Worm (Caenorhabditis elegans): Measurements from ENCODE around the gene sams-4.
A peak's percentile ranks its signal among the peaks of the same experiment; 100 is the strongest.

sams-4 gene

ce11 chrIV:5806909-5807308 is 39.3 kb downstream of the sams-4 start, which contains the start of gene lntl-1:
lntl-1 (minus strand) TSS chrIV:5807093.
- TF ChIP-seq zag-1 (tag; optimal IDR thresholded peaks at IDR 0.05) (no peak), egl-27 (tag; optimal IDR thresholded peaks at IDR 0.05) (no peak), unc-55 (GFP tag; optimal IDR thresholded peaks at IDR 0.05) (peak; percentile 18), lsy-2 (tag; optimal IDR thresholded peaks at IDR 0.05) (peak in 1 of 2 experiments; percentile 57), nhr-23 (tag; optimal IDR thresholded peaks at IDR 0.05) (no peak)

ce11 chrIV:5806348-5806747 is 39.8 kb downstream of the sams-4 start:
- TF ChIP-seq ceh-16 (tag; optimal IDR thresholded peaks at IDR 0.05): no peak
- TF ChIP-seq nhr-12 (tag; optimal IDR thresholded peaks at IDR 0.05): no peak
- no peak for TF ChIP-seq nhr-21 (tag; optimal IDR thresholded peaks at IDR 0.05)
- no peak for TF ChIP-seq nhr-25 (tag; optimal IDR thresholded peaks at IDR 0.05)
- TF ChIP-seq lin-11 (tag; optimal IDR thresholded peaks at IDR 0.05): no peak
- TF ChIP-seq peb-1 (tag; optimal IDR thresholded peaks at IDR 0.05): no peak
- TF ChIP-seq crh-2 (tag; optimal IDR thresholded peaks at IDR 0.05): no peak
- TF ChIP-seq mbf-1 (tag; optimal IDR thresholded peaks at IDR 0.05): no peak

DNA sequence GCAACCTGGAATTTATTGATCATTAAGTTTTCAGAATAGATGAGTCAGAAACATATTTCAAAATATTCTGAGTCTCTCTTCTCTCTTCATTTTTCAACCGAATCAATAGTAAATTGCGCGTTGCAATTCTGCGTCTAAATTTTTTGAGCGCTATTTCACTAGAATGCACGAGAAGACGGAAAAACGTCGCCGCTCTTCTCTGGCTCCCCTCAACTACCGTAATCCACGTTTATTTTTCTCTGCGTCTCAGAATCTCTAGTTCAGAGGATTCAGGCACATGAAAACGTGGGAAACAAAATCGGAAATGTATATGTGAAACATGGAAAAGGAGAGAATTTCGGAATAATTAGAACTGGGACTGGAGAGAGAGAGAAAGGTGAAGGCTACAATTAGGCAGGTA is 40.7 kb downstream of the sams-4 start:
- TF ChIP-seq nhr-77 (tag; optimal IDR thresholded peaks at IDR 0.05): no peak
- no peak for TF ChIP-seq gmeb-1 (tag; optimal IDR thresholded peaks at IDR 0.05)
- peak; percentile 58 for TF ChIP-seq lin-11 (tag; optimal IDR thresholded peaks at IDR 0.05)
- no peak for TF ChIP-seq elt-1 (tag; optimal IDR thresholded peaks at IDR 0.05)
- TF ChIP-seq nhr-237 (tag; optimal IDR thresholded peaks at IDR 0.05): no peak
- no peak for TF ChIP-seq ceh-16 (tag; optimal IDR thresholded peaks at IDR 0.05)
- TF ChIP-seq aly-2 (tag; optimal IDR thresholded peaks at IDR 0.05): no peak
- TF ChIP-seq fos-1 (tag; optimal IDR thresholded peaks at IDR 0.05): peak; percentile 4
- TF ChIP-seq sma-3 (GFP tag; optimal IDR thresholded peaks at IDR 0.05): no peak
- TF ChIP-seq nhr-23 (tag; optimal IDR thresholded peaks at IDR 0.05): no peak
- no peak for TF ChIP-seq unc-62 (GFP tag; optimal IDR thresholded peaks at IDR 0.05)
- TF ChIP-seq lin-13 (GFP tag; optimal IDR thresholded peaks at IDR 0.05): peak; percentile 7
- peak; percentile 33 for TF ChIP-seq zag-1 (tag; optimal IDR thresholded peaks at IDR 0.05)
- no peak for TF ChIP-seq ztf-1 (GFP tag; conservative IDR thresholded peaks at IDR 0.05)
- TF ChIP-seq nhr-25 (tag; optimal IDR thresholded peaks at IDR 0.05): no peak
- TF ChIP-seq sma-9 (GFP tag; optimal IDR thresholded peaks at IDR 0.05): no peak
- TF ChIP-seq sma-9 (tag; optimal IDR thresholded peaks at IDR 0.05): no peak
- no peak for TF ChIP-seq mbf-1 (tag; optimal IDR thresholded peaks at IDR 0.05)
- no peak for TF ChIP-seq R02D3.7 (tag; optimal IDR thresholded peaks at IDR 0.05)
- TF ChIP-seq C34F6.9 (tag; optimal IDR thresholded peaks at IDR 0.05): peak; percentile 77
- TF ChIP-seq ceh-82 (tag; optimal IDR thresholded peaks at IDR 0.05): no peak
- TF ChIP-seq unc-39 (tag; optimal IDR thresholded peaks at IDR 0.05): no peak
- no peak for TF ChIP-seq dmd-4 (tag; optimal IDR thresholded peaks at IDR 0.05)
- no peak for TF ChIP-seq nhr-11 (tag; optimal IDR thresholded peaks at IDR 0.05)
- TF ChIP-seq sem-4 (tag; optimal IDR thresholded peaks at IDR 0.05): no peak
- TF ChIP-seq crh-2 (tag; optimal IDR thresholded peaks at IDR 0.05): peak; percentile 74
- TF ChIP-seq ztf-11 (tag; optimal IDR thresholded peaks at IDR 0.05): no peak
- no peak for TF ChIP-seq skn-1 (tag; optimal IDR thresholded peaks at IDR 0.05)
- no peak for TF ChIP-seq lin-39 (tag; optimal IDR thresholded peaks at IDR 0.05)
- TF ChIP-seq peb-1 (tag; optimal IDR thresholded peaks at IDR 0.05): no peak
- TF ChIP-seq alr-1 (tag; optimal IDR thresholded peaks at IDR 0.05): no peak
- TF ChIP-seq nhr-6 (tag; optimal IDR thresholded peaks at IDR 0.05): peak; percentile 61
- no peak for TF ChIP-seq nhr-21 (tag; optimal IDR thresholded peaks at IDR 0.05)
- no peak for TF ChIP-seq ZK546.5 (tag; optimal IDR thresholded peaks at IDR 0.05)
- TF ChIP-seq ama-1 (optimal IDR thresholded peaks at IDR 0.05): peak; percentile 47
- peak; percentile 79 to 95 for TF ChIP-seq lsy-2 (tag; optimal IDR thresholded peaks at IDR 0.05)
- no peak for TF ChIP-seq Y55F3AM.14 (GFP tag; optimal IDR thresholded peaks at IDR 0.05)
- peak; percentile 4 for TF ChIP-seq mab-5 (tag; optimal IDR thresholded peaks at IDR 0.05)
- no peak for TF ChIP-seq snpc-4 (tag; optimal IDR thresholded peaks at IDR 0.05)
- TF ChIP-seq egl-27 (tag; optimal IDR thresholded peaks at IDR 0.05): peak; percentile 38
- TF ChIP-seq F13H6.1 (tag; optimal IDR thresholded peaks at IDR 0.05): peak; percentile 34
- peak; percentile 83 for TF ChIP-seq unc-55 (GFP tag; optimal IDR thresholded peaks at IDR 0.05)
- TF ChIP-seq nhr-129 (tag; optimal IDR thresholded peaks at IDR 0.05): peak; percentile 80
- no peak for TF ChIP-seq blmp-1 (tag; optimal IDR thresholded peaks at IDR 0.05; ENCODE audit: insufficient read depth)
- TF ChIP-seq mdl-1 (tag; optimal IDR thresholded peaks at IDR 0.05): peak in 1 of 2 experiments; percentile 52
- peak; percentile 25 for TF ChIP-seq ztf-4 (tag; optimal IDR thresholded peaks at IDR 0.05)
- no peak for TF ChIP-seq nhr-10 (tag; optimal IDR thresholded peaks at IDR 0.05)
- no peak for TF ChIP-seq nhr-12 (tag; optimal IDR thresholded peaks at IDR 0.05)
- TF ChIP-seq elt-3 (tag; optimal IDR thresholded peaks at IDR 0.05): no peak
